Worm (Caenorhabditis elegans) whole organism, midembryonic: ENCODE data around the gene gkow-1.
A peak's percentile ranks its signal among the peaks of the same experiment; 100 is the strongest.

Experiments
- T22C8.4 ChIP-seq: fragments of 200-800 bp; sonication (Bioruptor generic); IDR thresholded peaks from 2 replicates; pipeline ENCODE4 v1.3.6; 2022; ENCODE audit warnings: missing genetic modification characterization, missing compliant biosample characterization
- cog-1 ChIP-seq: sonication (generic microtip); optimal IDR thresholded peaks from 2 replicates; lab custom pipeline; 2016; ENCODE audit warnings: missing genetic modification characterization, missing compliant biosample characterization
- flt-1 ChIP-seq: fragments of 200-800 bp; sonication (Bioruptor generic); IDR thresholded peaks from 2 replicates; pipeline ENCODE4 v1.3.6; 2022; ENCODE audit warnings: missing genetic modification characterization, missing compliant biosample characterization
- klf-2 ChIP-seq: fragments of 200-800 bp; sonication (Bioruptor generic); conservative IDR thresholded peaks from 2 replicates; pipeline ENCODE4 v1.3.6; 2022; ENCODE audit warnings: missing genetic modification reagents, missing genetic modification characterization, missing compliant biosample characterization
- med-1 ChIP-seq: sonication (generic microtip); optimal IDR thresholded peaks from 2 replicates; lab custom pipeline; 2017; ENCODE audit warnings: missing genetic modification characterization, mild to moderate bottlenecking, missing compliant biosample characterization, antibody characterized with exemption, missing genetic modification reagents; ENCODE audit not compliant: insufficient read depth
- ref-1 ChIP-seq: fragments of 200-800 bp; sonication (Bioruptor generic); conservative IDR thresholded peaks from 2 replicates; pipeline ENCODE4 v1.3.6; 2022; ENCODE audit warnings: missing genetic modification reagents, missing genetic modification characterization, missing compliant biosample characterization
- tab-1 ChIP-seq: fragments of 200-800 bp; sonication (Bioruptor generic); IDR thresholded peaks from 2 replicates; pipeline ENCODE4 v1.3.6; 2022; ENCODE audit warnings: missing genetic modification characterization, missing compliant biosample characterization
- ztf-23 ChIP-seq: fragments of 200-800 bp; sonication (Bioruptor generic); IDR thresholded peaks from 2 replicates; pipeline ENCODE4 v1.3.6; 2022; ENCODE audit warnings: missing genetic modification reagents, missing genetic modification characterization, missing compliant biosample characterization
- ztf-29 ChIP-seq: fragments of 200-800 bp; sonication (Bioruptor generic); IDR thresholded peaks from 2 replicates; pipeline ENCODE4 v1.3.6; 2022; ENCODE audit warnings: missing genetic modification reagents, missing genetic modification characterization, missing compliant biosample characterization

gkow-1 gene

DNA sequence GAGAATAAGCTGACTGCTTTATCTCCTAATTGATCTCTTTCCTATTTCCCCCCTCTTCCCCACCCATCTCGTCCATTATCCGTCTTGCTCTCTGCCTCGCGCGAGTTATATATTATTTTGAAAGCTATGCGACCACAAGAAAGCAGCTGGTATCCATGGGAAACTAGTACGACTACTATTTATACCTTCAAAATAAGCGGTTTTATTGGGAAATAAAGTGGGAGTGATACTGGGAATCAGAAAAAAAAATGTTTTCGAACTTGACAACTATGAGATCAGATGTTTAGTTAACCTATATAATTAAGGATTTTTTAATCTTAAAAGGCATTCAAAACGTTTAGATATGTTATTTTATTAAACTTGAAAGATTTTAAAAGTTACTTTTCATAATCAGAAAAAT, 18.2 kb upstream of the gkow-1 start:
- TF ChIP-seq cog-1 (no peak), ztf-29 (no peak), flt-1 (no peak)

DNA sequence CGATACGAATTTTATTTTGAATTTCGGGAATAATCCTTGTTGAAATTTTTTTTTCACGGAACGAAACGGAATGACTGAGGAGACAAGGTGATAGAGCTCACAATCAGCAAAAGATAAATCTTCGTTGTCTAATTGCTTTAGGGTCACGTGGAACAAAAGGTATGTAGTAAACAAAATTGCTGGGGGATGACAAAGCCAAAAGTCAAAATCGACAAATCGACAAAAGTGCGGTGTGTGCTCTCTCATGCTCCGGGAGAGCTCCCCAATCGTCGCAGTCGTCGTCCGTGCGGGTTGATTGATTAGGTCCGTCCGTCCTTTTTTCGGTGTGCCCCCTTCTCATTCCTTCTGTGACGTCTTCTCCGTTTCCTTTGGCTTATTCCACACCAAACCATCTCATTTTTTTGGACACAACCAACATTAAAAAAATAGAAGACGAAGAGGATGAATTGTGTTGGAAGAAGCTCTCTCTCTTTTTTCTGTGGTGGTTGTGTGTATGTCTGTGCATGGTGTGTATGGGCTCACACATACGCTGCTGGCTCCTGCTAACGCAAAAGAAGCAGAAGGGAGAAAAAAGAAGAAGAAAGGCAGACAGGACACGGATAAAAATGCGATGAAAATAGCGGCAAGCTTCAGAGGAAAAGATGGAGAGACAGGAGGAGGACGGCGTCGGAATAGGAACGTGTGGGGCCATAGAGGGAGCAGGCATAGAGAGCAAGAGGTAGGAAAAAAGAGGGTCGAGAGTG, 16.2 kb upstream of the gkow-1 start:
- TF ChIP-seq ref-1 (GFP tag; lab: Robert Waterston, UW) (no peak), klf-2 (GFP tag; lab: Robert Waterston, UW) (no peak), flt-1 (no peak), med-1 (GFP tag; lab: Kevin White, UChicago) (no peak), ztf-23 (GFP tag; lab: Robert Waterston, UW) (no peak; the same call in 1 of the 2 replicates), tab-1 (GFP tag; lab: Robert Waterston, UW) (no peak), T22C8.4 (no peak), ztf-29 (no peak), cog-1 (no peak)

DNA sequence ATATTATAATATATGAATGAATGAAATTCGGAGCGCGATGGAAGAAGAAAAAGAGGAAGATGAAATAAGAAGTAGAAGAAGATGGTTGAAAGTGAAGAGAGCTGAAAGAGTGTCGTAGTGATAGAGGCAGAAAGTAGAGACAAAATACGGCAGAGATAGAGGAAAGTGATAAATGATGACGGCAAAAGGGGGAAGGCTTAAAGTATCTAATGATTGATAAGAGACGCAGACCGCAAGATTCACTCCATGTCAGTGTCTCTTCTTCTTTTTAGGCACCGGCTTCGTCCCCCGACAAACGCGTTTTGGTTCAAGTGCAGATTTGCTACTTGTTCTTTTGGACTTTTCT, 15.6 kb upstream of the gkow-1 start:
- TF ChIP-seq tab-1 (GFP tag; lab: Robert Waterston, UW), result no peak
- TF ChIP-seq ztf-29, result no peak
- TF ChIP-seq klf-2 (GFP tag; lab: Robert Waterston, UW), result no peak
- no peak for TF ChIP-seq T22C8.4
- TF ChIP-seq flt-1, result no peak
- no peak for TF ChIP-seq med-1 (GFP tag; lab: Kevin White, UChicago)
- no peak for TF ChIP-seq ref-1 (GFP tag; lab: Robert Waterston, UW)

DNA sequence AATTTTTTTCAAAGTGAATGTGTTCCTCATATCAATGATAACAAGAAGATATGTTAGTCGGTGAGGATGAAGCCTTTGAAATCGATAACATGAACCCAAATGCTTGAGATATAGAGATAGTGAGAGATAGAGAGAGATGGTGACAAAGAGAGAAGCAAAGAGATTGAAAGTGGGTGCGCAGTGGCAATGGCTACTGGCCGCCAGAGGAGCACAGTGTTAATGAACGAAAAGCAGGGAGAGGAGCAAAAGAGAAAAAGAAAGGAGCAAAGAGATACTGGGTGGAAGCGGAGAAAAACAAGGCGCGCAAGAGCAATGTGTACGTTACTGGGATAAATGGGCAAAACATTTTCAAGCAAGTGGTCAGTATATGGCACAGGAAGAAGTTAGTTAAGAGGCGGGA, 13.3 kb upstream of the gkow-1 start:
- peak; percentile 5 for TF ChIP-seq cog-1
- TF ChIP-seq ztf-23 (GFP tag; lab: Robert Waterston, UW), result no peak

DNA sequence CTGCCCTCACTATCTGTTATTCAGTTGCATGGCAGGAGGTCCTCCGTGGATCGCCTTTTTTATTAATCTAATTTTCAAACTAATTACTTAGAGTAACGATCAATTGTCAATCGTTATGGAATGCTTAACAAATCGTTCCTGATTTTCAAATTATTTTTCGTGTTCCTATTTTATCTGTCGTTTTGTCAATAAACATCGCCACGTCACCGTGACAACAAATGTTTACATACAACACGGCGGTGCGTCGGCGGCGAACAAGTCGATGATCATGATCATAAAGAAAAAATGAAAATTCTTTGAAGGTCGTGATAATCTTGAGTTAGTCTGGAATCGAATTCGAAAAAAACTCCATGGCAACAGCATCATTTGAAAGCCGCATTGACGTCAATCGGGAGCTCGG, 12.5 kb upstream of the gkow-1 start:
- TF ChIP-seq ztf-23 (GFP tag; lab: Robert Waterston, UW) (no peak), ztf-29 (no peak), klf-2 (GFP tag; lab: Robert Waterston, UW) (no peak), flt-1 (no peak), med-1 (GFP tag; lab: Kevin White, UChicago) (no peak), tab-1 (GFP tag; lab: Robert Waterston, UW) (no peak), cog-1 (no peak), ref-1 (GFP tag; lab: Robert Waterston, UW) (no peak), T22C8.4 (no peak)

DNA sequence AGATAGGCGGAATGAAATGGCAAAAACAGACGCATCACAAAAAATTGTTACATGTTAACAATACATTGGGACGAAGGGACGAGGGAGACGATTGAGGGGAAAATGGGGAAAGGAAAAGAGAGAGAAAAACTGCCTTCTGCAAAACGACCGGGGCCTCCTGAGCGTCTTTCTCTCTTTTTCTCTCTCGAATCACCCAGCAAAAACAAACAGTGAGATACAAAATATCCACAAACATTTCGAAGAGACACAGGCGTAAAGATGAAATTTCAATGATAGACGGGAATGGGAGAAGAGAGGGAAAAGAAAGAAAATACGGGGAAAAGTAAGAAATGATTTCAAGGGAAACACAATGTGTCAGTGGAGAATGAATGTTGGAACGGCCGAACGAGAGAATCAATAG, 12.0 kb upstream of the gkow-1 start:
- TF ChIP-seq klf-2 (GFP tag; lab: Robert Waterston, UW), result no peak
- TF ChIP-seq tab-1 (GFP tag; lab: Robert Waterston, UW), result no peak
- no peak for TF ChIP-seq T22C8.4
- no peak for TF ChIP-seq ztf-29
- TF ChIP-seq ztf-23 (GFP tag; lab: Robert Waterston, UW), result no peak

DNA sequence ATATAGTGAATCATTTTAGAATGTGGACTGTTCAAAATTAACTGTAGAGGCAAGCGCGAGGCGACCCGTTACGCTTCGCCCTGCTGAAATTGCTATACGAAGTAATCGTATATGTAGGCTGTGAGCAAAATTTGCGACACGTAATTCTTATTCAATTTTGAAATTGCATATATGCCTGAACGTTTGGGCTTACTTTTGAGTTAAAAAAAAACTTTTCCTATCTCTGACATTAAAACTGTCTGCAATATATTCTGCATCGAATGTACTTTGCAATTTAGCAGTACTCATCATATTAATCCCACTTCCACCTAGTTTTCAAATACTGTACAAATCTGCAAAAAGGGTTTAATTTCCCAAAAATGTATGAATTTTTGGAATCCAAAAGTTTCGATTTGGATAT, 11.0 kb upstream of the gkow-1 start:
- no peak for TF ChIP-seq ztf-29
- TF ChIP-seq cog-1, result no peak
- no peak for TF ChIP-seq tab-1 (GFP tag; lab: Robert Waterston, UW)
- no peak for TF ChIP-seq ref-1 (GFP tag; lab: Robert Waterston, UW)
- no peak for TF ChIP-seq ztf-23 (GFP tag; lab: Robert Waterston, UW)
- no peak for TF ChIP-seq med-1 (GFP tag; lab: Kevin White, UChicago)
- TF ChIP-seq flt-1, result no peak
- no peak for TF ChIP-seq klf-2 (GFP tag; lab: Robert Waterston, UW)
- no peak for TF ChIP-seq T22C8.4

DNA sequence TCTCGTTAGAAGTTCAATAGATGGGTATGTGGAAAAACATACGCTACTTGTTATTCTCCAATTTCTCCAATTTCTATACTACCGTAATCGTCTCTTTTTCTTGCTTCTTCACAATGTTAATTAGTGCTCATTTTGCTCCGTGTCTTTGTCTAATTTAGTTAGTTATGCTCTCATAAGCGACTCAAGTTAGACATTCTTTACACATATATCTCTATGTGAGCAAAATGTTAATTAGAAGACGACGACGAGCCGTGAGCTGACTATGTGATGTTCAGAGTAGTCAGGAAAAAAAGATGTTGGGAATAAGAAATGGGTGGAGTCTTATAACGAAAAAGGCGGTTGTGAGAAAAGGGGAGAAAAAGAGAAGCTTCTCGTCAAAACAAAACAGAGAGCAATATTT, 10.4 kb upstream of the gkow-1 start:
- TF ChIP-seq ref-1 (GFP tag; lab: Robert Waterston, UW) (no peak), klf-2 (GFP tag; lab: Robert Waterston, UW) (no peak), tab-1 (GFP tag; lab: Robert Waterston, UW) (no peak), med-1 (GFP tag; lab: Kevin White, UChicago) (no peak), T22C8.4 (no peak), ztf-29 (no peak), flt-1 (no peak), ztf-23 (GFP tag; lab: Robert Waterston, UW) (no peak), cog-1 (no peak)

DNA sequence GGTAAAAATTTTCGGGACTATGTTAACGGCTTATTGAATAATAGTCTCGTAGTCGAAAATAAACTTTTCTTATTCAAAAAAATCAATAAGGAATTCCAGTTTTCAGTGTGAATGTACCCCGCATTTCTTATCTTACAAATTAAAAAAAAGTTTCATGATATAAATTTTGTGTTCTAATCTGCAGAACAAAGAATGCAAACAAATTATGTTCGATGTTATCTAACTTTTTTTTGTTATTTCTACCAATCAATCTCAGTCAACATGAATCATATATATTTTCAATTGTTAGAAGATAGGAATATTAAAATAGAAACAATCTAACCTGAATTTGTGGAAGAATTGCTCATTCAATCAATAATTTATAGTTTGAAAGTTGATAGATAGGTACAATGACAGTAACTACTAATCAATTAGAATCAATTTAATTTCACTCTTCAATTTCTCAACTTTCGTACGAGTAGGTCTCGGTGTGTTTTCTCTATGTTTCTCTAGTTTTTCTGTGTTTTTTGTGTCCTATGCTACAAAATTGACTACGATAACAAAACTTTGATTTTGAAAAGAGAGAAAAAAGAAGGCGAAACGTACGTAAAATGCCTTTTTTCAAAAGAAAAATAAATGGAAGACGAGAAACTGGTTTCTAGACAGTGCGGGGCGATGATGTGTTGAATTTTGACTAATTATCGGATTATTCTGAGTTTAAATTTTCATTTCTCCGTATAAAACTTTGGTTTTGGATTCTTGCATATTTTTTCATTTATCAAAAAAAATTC, 7.9 kb upstream of the gkow-1 start, which contains the start of the genes unc-43 and Y43C5B.3:
TSS of gene unc-43 (minus strand) at position 347 of the 770 bp plus-strand sequence.
TSS of gene Y43C5B.3 (plus strand) at position 720 of the 770 bp plus-strand sequence.
- TF ChIP-seq flt-1, result no peak
- TF ChIP-seq ztf-23 (GFP tag; lab: Robert Waterston, UW), result no peak
- TF ChIP-seq ztf-29, result no peak
- TF ChIP-seq klf-2 (GFP tag; lab: Robert Waterston, UW), result no peak
- TF ChIP-seq tab-1 (GFP tag; lab: Robert Waterston, UW), result no peak
- TF ChIP-seq cog-1, result no peak
- TF ChIP-seq med-1 (GFP tag; lab: Kevin White, UChicago), result no peak
- no peak for TF ChIP-seq ref-1 (GFP tag; lab: Robert Waterston, UW)
- TF ChIP-seq T22C8.4, result no peak

DNA sequence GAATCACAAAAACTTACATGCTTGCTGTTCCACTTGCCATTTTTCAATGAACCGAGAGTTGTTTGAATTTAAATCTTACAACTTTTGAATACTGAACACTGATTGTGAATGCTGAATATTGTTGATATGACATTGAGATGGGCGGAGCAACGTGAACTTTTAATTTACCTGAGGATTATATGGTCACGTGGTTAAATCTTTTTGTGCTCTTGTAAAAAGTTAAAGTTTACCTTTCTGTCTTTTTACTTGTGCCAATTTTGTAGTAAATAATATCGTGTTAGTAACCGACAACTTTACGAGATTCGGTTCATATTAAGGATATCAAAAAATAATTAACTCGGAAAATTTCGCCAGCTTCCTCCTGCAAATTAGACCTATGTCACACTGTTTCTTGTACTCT, 5.7 kb upstream of the gkow-1 start, which contains the start of gene Y43C5B.2:
TSS of gene Y43C5B.2 (minus strand) at position 101 of the 400 bp plus-strand sequence.
- no peak for TF ChIP-seq ztf-23 (GFP tag; lab: Robert Waterston, UW)
- no peak for TF ChIP-seq med-1 (GFP tag; lab: Kevin White, UChicago)
- TF ChIP-seq ref-1 (GFP tag; lab: Robert Waterston, UW), result no peak
- no peak for TF ChIP-seq flt-1
- no peak for TF ChIP-seq cog-1
